Worm (Caenorhabditis elegans) whole organism, L2 larva: ENCODE results near the gene E04F6.4.
A peak's percentile ranks its signal among the peaks of the same experiment; 100 is the strongest.

ENCODE experiments used
- C34F6.9 ChIP-seq: fragments of 150-350 bp; optimal IDR thresholded peaks from 2 replicates; lab custom pipeline; 2014; ENCODE audit warnings: missing biosample characterization, missing genetic modification characterization
- F13H6.1 ChIP-seq: sonication (generic microtip); optimal IDR thresholded peaks from 2 replicates; lab custom pipeline; 2016; ENCODE audit warnings: missing genetic modification characterization, missing compliant biosample characterization
- R02D3.7 ChIP-seq: fragments of 150-350 bp; optimal IDR thresholded peaks from 2 replicates; lab custom pipeline; 2014; ENCODE audit warnings: missing biosample characterization, missing genetic modification characterization
- Y55F3AM.14 ChIP-seq: fragments of 200-800 bp; sonication (Bioruptor generic); optimal IDR thresholded peaks from 2 replicates; lab custom pipeline; 2018; ENCODE audit warnings: mild to moderate bottlenecking, missing genetic modification characterization, missing compliant biosample characterization
- ZK546.5 ChIP-seq: sonication (generic microtip); optimal IDR thresholded peaks from 2 replicates; lab custom pipeline; 2017; ENCODE audit warnings: missing biosample characterization, missing genetic modification characterization
- alr-1 ChIP-seq: fragments of 150-350 bp; optimal IDR thresholded peaks from 2 replicates; lab custom pipeline; 2014; ENCODE audit warnings: missing biosample characterization, missing genetic modification characterization
- aly-2 ChIP-seq: fragments of 150-350 bp; optimal IDR thresholded peaks from 2 replicates; lab custom pipeline; 2014; ENCODE audit warnings: missing biosample characterization, missing genetic modification characterization
- ama-1 ChIP-seq: fragments of 150-350 bp; optimal IDR thresholded peaks from 2 replicates; lab custom pipeline; 2018; ENCODE audit warnings: inconsistent platforms
- blmp-1 ChIP-seq: sonication (generic microtip); optimal IDR thresholded peaks from 2 replicates; lab custom pipeline; 2017; ENCODE audit warnings: missing genetic modification characterization, mild to moderate bottlenecking, missing compliant biosample characterization, antibody characterized with exemption, moderate library complexity; ENCODE audit not compliant: insufficient read depth
- ceh-16 ChIP-seq: fragments of 150-350 bp; optimal IDR thresholded peaks from 2 replicates; lab custom pipeline; 2014; ENCODE audit warnings: missing biosample characterization, missing genetic modification characterization
- ceh-82 ChIP-seq: fragments of 150-350 bp; optimal IDR thresholded peaks from 2 replicates; lab custom pipeline; 2014; ENCODE audit warnings: missing biosample characterization, missing genetic modification characterization
- crh-2 ChIP-seq: sonication (generic microtip); optimal IDR thresholded peaks from 2 replicates; lab custom pipeline; 2017; ENCODE audit warnings: missing biosample characterization, missing genetic modification characterization
- dmd-4 ChIP-seq: sonication (generic microtip); optimal IDR thresholded peaks from 2 replicates; lab custom pipeline; 2017; ENCODE audit warnings: missing biosample characterization, missing genetic modification characterization
- egl-27 ChIP-seq: sonication (generic microtip); optimal IDR thresholded peaks from 3 replicates; lab custom pipeline; 2017; ENCODE audit warnings: missing biosample characterization, missing genetic modification reagents, missing genetic modification characterization
- elt-1 ChIP-seq: fragments of 150-350 bp; optimal IDR thresholded peaks from 2 replicates; lab custom pipeline; 2014; ENCODE audit warnings: missing biosample characterization, missing genetic modification characterization
- elt-3 ChIP-seq: sonication (generic microtip); optimal IDR thresholded peaks from 2 replicates; lab custom pipeline; 2017; ENCODE audit warnings: missing biosample characterization, missing genetic modification characterization
- fos-1 ChIP-seq: fragments of 150-350 bp; optimal IDR thresholded peaks from 2 replicates; lab custom pipeline; 2014; ENCODE audit warnings: missing biosample characterization, missing genetic modification characterization
- gmeb-1 ChIP-seq: fragments of 150-350 bp; optimal IDR thresholded peaks from 2 replicates; lab custom pipeline; 2014; ENCODE audit warnings: missing biosample characterization, missing genetic modification characterization
- lin-11 ChIP-seq: fragments of 150-350 bp; sonication (generic microtip); optimal IDR thresholded peaks from 2 replicates; lab custom pipeline; 2014; ENCODE audit warnings: missing biosample characterization, missing genetic modification characterization, inconsistent platforms, mixed read lengths
- lin-13 ChIP-seq: fragments of 150-350 bp; optimal IDR thresholded peaks from 2 replicates; lab custom pipeline; 2014; ENCODE audit warnings: missing biosample characterization, missing genetic modification reagents, missing genetic modification characterization
- lin-39 ChIP-seq: fragments of 150-350 bp; optimal IDR thresholded peaks from 2 replicates; lab custom pipeline; 2014; ENCODE audit warnings: missing biosample characterization, missing genetic modification reagents, missing genetic modification characterization
- lsy-2 ChIP-seq, 2 experiments: fragments of 150-350 bp in 1 of 2; sonication (generic microtip) in 1 of 2; optimal IDR thresholded peaks; 2 replicates each; lab custom pipeline; 2014 to 2017; ENCODE audit warnings: missing biosample characterization in 2 of 2, missing genetic modification characterization in 2 of 2
- mab-5 ChIP-seq: fragments of 150-350 bp; optimal IDR thresholded peaks from 2 replicates; lab custom pipeline; 2014; ENCODE audit warnings: missing biosample characterization, missing genetic modification characterization
- mbf-1 ChIP-seq: sonication (generic microtip); optimal IDR thresholded peaks from 2 replicates; lab custom pipeline; 2017; ENCODE audit warnings: missing biosample characterization, missing genetic modification characterization
- mdl-1 ChIP-seq, 2 experiments: fragments of 150-350 bp in 1 of 2; sonication (generic microtip) in 1 of 2; optimal IDR thresholded peaks; 2 replicates each; lab custom pipeline; 2017; ENCODE audit warnings: missing biosample characterization in 2 of 2, missing genetic modification characterization in 2 of 2
- nhr-10 ChIP-seq: sonication (generic microtip); optimal IDR thresholded peaks from 2 replicates; lab custom pipeline; 2017; ENCODE audit warnings: missing biosample characterization, missing genetic modification characterization
- nhr-11 ChIP-seq: fragments of 150-350 bp; optimal IDR thresholded peaks from 2 replicates; lab custom pipeline; 2014; ENCODE audit warnings: missing biosample characterization, missing genetic modification characterization
- nhr-12 ChIP-seq: fragments of 150-350 bp; optimal IDR thresholded peaks from 2 replicates; lab custom pipeline; 2014; ENCODE audit warnings: missing biosample characterization, missing genetic modification characterization
- nhr-129 ChIP-seq: fragments of 150-350 bp; optimal IDR thresholded peaks from 2 replicates; lab custom pipeline; 2014; ENCODE audit warnings: missing biosample characterization, missing genetic modification characterization
- nhr-21 ChIP-seq: fragments of 150-350 bp; optimal IDR thresholded peaks from 2 replicates; lab custom pipeline; 2014; ENCODE audit warnings: missing biosample characterization, missing genetic modification characterization
- nhr-23 ChIP-seq: fragments of 150-350 bp; optimal IDR thresholded peaks from 2 replicates; lab custom pipeline; 2014; ENCODE audit warnings: missing biosample characterization, missing genetic modification reagents, missing genetic modification characterization
- nhr-237 ChIP-seq: fragments of 150-350 bp; optimal IDR thresholded peaks from 2 replicates; lab custom pipeline; 2014; ENCODE audit warnings: missing biosample characterization, missing genetic modification characterization
- nhr-25 ChIP-seq: fragments of 150-350 bp; sonication (generic microtip); optimal IDR thresholded peaks from 3 replicates; lab custom pipeline; 2014; ENCODE audit warnings: missing biosample characterization, missing genetic modification characterization
- nhr-6 ChIP-seq: fragments of 150-350 bp; optimal IDR thresholded peaks from 2 replicates; lab custom pipeline; 2014; ENCODE audit warnings: missing biosample characterization, missing genetic modification characterization
- nhr-77 ChIP-seq: fragments of 150-350 bp; optimal IDR thresholded peaks from 2 replicates; lab custom pipeline; 2014; ENCODE audit warnings: missing biosample characterization, missing genetic modification characterization
- peb-1 ChIP-seq: fragments of 150-350 bp; optimal IDR thresholded peaks from 2 replicates; lab custom pipeline; 2014; ENCODE audit warnings: missing biosample characterization, missing genetic modification characterization
- sem-4 ChIP-seq: fragments of 150-350 bp; optimal IDR thresholded peaks from 2 replicates; lab custom pipeline; 2014; ENCODE audit warnings: missing biosample characterization, missing genetic modification reagents, missing genetic modification characterization
- skn-1 ChIP-seq: sonication (generic microtip); optimal IDR thresholded peaks from 2 replicates; lab custom pipeline; 2017; ENCODE audit warnings: missing biosample characterization, missing genetic modification characterization
- sma-3 ChIP-seq: sonication (generic microtip); optimal IDR thresholded peaks from 2 replicates; lab custom pipeline; 2016; ENCODE audit warnings: missing genetic modification reagents, missing genetic modification characterization, missing compliant biosample characterization
- sma-9 ChIP-seq, 2 experiments: fragments of 150-350 bp in 1 of 2; sonication (generic microtip) in 1 of 2; optimal IDR thresholded peaks; 2 replicates each; lab custom pipeline; 2014 to 2016; ENCODE audit warnings: missing genetic modification characterization in 2 of 2, mild to moderate bottlenecking in 1 of 2, missing biosample characterization in 1 of 2, missing compliant biosample characterization in 1 of 2, missing genetic modification reagents in 1 of 2, moderate library complexity in 1 of 2
- snpc-4 ChIP-seq: fragments of 150-350 bp; optimal IDR thresholded peaks from 2 replicates; lab custom pipeline; 2014; ENCODE audit warnings: missing biosample characterization, missing genetic modification characterization
- unc-39 ChIP-seq: fragments of 150-350 bp; optimal IDR thresholded peaks from 2 replicates; lab custom pipeline; 2014; ENCODE audit warnings: missing biosample characterization, missing genetic modification characterization
- unc-55 ChIP-seq: fragments of 150-350 bp; sonication (generic microtip); optimal IDR thresholded peaks from 3 replicates; lab custom pipeline; 2014; ENCODE audit warnings: missing biosample characterization, missing genetic modification reagents, missing genetic modification characterization
- unc-62 ChIP-seq: fragments of 150-350 bp; optimal IDR thresholded peaks from 2 replicates; lab custom pipeline; 2014; ENCODE audit warnings: missing biosample characterization, missing genetic modification reagents, missing genetic modification characterization
- zag-1 ChIP-seq: fragments of 150-350 bp; optimal IDR thresholded peaks from 2 replicates; lab custom pipeline; 2014; ENCODE audit warnings: missing biosample characterization, missing genetic modification characterization
- ztf-1 ChIP-seq: fragments of 200-800 bp; sonication (Bioruptor generic); conservative IDR thresholded peaks from 2 replicates; pipeline ENCODE4 v1.3.6; 2022; ENCODE audit warnings: missing genetic modification characterization, missing compliant biosample characterization
- ztf-11 ChIP-seq: sonication (generic microtip); optimal IDR thresholded peaks from 2 replicates; lab custom pipeline; 2017; ENCODE audit warnings: missing biosample characterization, missing genetic modification characterization
- ztf-4 ChIP-seq: fragments of 150-350 bp; optimal IDR thresholded peaks from 2 replicates; lab custom pipeline; 2014; ENCODE audit warnings: missing biosample characterization, missing genetic modification characterization

The E04F6.4 gene

DNA sequence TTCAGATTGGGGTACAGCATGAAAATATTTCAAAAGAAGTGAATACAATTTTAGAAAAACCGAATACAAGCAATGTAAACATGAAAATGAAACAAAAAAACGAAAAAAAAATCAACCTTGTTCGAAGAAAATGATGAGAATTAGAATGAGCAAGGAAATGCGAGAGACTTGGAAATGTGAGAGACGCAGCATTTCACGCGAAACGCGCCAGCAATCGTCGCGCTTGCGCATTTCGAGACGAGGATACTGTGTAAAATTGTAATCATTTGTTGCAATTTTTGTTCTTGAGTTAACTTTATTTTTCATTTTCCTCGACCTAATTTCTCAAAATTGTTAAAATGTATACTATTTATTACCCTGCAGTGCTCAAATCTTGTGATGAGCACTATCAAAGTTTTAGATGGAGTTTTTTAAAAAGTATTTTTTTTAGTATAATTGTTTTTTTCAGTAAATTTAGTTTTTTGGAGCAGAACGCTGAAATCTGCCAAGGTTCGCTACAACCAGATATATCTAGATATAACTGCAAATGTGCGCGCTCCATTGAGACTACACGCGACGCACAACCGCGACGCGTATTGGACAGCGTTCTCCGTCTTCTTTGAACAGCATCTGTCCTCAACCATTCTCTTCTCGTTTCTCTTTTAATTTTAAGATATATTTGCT, 37.1 kb upstream of the E04F6.4 start, which contains the start of gene fust-1:
fust-1 (plus strand) TSS at position 613 of the 663 bp plus-strand sequence.
- TF ChIP-seq nhr-10 (tag; lab: Kevin White, UChicago) (peak; percentile 79), crh-2 (tag; lab: Kevin White, UChicago) (peak; percentile 95), C34F6.9 (tag; lab: Kevin White, UChicago) (peak; percentile 99), ztf-4 (tag; lab: Kevin White, UChicago) (peak; percentile 92), ama-1 (peak; percentile 79), ZK546.5 (tag; lab: Kevin White, UChicago) (peak; percentile 71), egl-27 (tag; lab: Kevin White, UChicago) (peak; percentile 94), nhr-21 (tag; lab: Kevin White, UChicago) (peak; percentile 94), lin-39 (tag; lab: Kevin White, UChicago) (no peak), dmd-4 (tag; lab: Kevin White, UChicago) (peak; percentile 67), peb-1 (tag; lab: Kevin White, UChicago) (no peak), mbf-1 (tag; lab: Kevin White, UChicago) (no peak), sma-3 (GFP tag; lab: Kevin White, UChicago) (peak; percentile 96), snpc-4 (tag; lab: Kevin White, UChicago) (peak; percentile 80), ztf-11 (tag; lab: Kevin White, UChicago) (no peak), elt-3 (tag; lab: Kevin White, UChicago) (no peak), nhr-12 (tag; lab: Kevin White, UChicago) (no peak), unc-39 (tag; lab: Kevin White, UChicago) (no peak), lsy-2 (tag; optimal IDR thresholded peaks at IDR 0.05; lab: Kevin White, UChicago) (peak; percentile 95 to 98), F13H6.1 (tag; lab: Kevin White, UChicago) (peak; percentile 97), fos-1 (tag; lab: Kevin White, UChicago) (peak; percentile 91), mdl-1 (tag; optimal IDR thresholded peaks at IDR 0.05; lab: Kevin White, UChicago) (peak in 1 of 2 experiments; percentile 72), mab-5 (tag; lab: Kevin White, UChicago) (peak; percentile 93), lin-11 (tag; lab: Kevin White, UChicago) (peak; percentile 94), sem-4 (tag; lab: Kevin White, UChicago) (peak; percentile 91), nhr-129 (tag; lab: Kevin White, UChicago) (peak; percentile 92), unc-55 (peak; percentile 96), gmeb-1 (peak; percentile 93), elt-1 (tag; lab: Kevin White, UChicago) (peak; percentile 61), skn-1 (peak; percentile 91), Y55F3AM.14 (peak; percentile 61), ceh-16 (peak; percentile 87), R02D3.7 (tag; lab: Kevin White, UChicago) (peak; percentile 74), ztf-1 (GFP tag; lab: Robert Waterston, UW) (no peak), nhr-237 (tag; lab: Kevin White, UChicago) (peak; percentile 72), blmp-1 (peak; percentile 56), sma-9 (GFP tag; optimal IDR thresholded peaks at IDR 0.05; lab: Kevin White, UChicago) (peak; percentile 98), sma-9 (tag; optimal IDR thresholded peaks at IDR 0.05; lab: Kevin White, UChicago) (no peak), unc-62 (GFP tag; lab: Kevin White, UChicago) (peak; percentile 74), zag-1 (tag; lab: Kevin White, UChicago) (peak; percentile 80), nhr-6 (tag; lab: Kevin White, UChicago) (peak; percentile 94), nhr-11 (no peak), ceh-82 (tag; lab: Kevin White, UChicago) (peak; percentile 69), lin-13 (GFP tag; lab: Kevin White, UChicago) (peak; percentile 92), alr-1 (tag; lab: Kevin White, UChicago) (no peak), nhr-77 (tag; lab: Kevin White, UChicago) (peak; percentile 82), aly-2 (no peak), nhr-25 (tag; lab: Kevin White, UChicago) (peak; percentile 97), nhr-23 (tag; lab: Kevin White, UChicago) (no peak)
